Worm (Caenorhabditis elegans) whole organism, L1 larva: ENCODE data around the gene F49E10.2.

Experiments
- C34B4.2 ChIP-seq: sonication (generic microtip); optimal IDR thresholded peaks from 2 replicates; lab custom pipeline; 2017; ENCODE audit warnings: mild to moderate bottlenecking, missing genetic modification characterization, missing compliant biosample characterization
- F16B12.6 ChIP-seq: fragments of 150-350 bp; optimal IDR thresholded peaks from 2 replicates; lab custom pipeline; 2014; ENCODE audit warnings: missing biosample characterization, missing genetic modification characterization
- Y116A8C.19 ChIP-seq: sonication (generic microtip); optimal IDR thresholded peaks from 2 replicates; lab custom pipeline; 2016; ENCODE audit warnings: missing compliant biosample characterization, missing genetic modification characterization, borderline replicate concordance
- aly-2 ChIP-seq: fragments of 150-350 bp; optimal IDR thresholded peaks from 2 replicates; lab custom pipeline; 2014; ENCODE audit warnings: missing biosample characterization, missing genetic modification characterization
- ama-1 ChIP-seq: fragments of 150-350 bp; optimal IDR thresholded peaks from 2 replicates; lab custom pipeline; 2014
- blmp-1 ChIP-seq: fragments of 150-350 bp; optimal IDR thresholded peaks from 2 replicates; lab custom pipeline; 2014; ENCODE audit warnings: missing biosample characterization, missing genetic modification characterization
- ceh-63 ChIP-seq: fragments of 200-800 bp; sonication (Bioruptor generic); optimal IDR thresholded peaks from 2 replicates; lab custom pipeline; 2018; ENCODE audit warnings: mild to moderate bottlenecking, missing genetic modification characterization, missing compliant biosample characterization
- ceh-82 ChIP-seq, 3 experiments: fragments of 150-350 bp in 1 of 3; sonication (generic microtip) in 2 of 3; optimal IDR thresholded peaks; 2 replicates each; lab custom pipeline; 2014 to 2017; ENCODE audit warnings: missing biosample characterization in 3 of 3, missing genetic modification characterization in 3 of 3
- ceh-90 ChIP-seq: sonication (generic microtip); optimal IDR thresholded peaks from 2 replicates; lab custom pipeline; 2016; ENCODE audit warnings: missing genetic modification characterization, missing compliant biosample characterization
- ces-1 ChIP-seq: fragments of 150-350 bp; optimal IDR thresholded peaks from 2 replicates; lab custom pipeline; 2014; ENCODE audit warnings: missing biosample characterization, missing genetic modification reagents, missing genetic modification characterization
- dpl-1 ChIP-seq, 3 experiments: fragments of 150-350 bp in 2 of 3; sonication (generic microtip) in 1 of 3; optimal IDR thresholded peaks; 2 replicates each; lab custom pipeline; 2014 to 2017; ENCODE audit warnings: missing biosample characterization in 3 of 3, missing genetic modification characterization in 3 of 3, missing genetic modification reagents in 3 of 3
- efl-1 ChIP-seq, 4 experiments: fragments of 150-350 bp; optimal IDR thresholded peaks in 3 of 4; peaks in 1 of 4; 1 replicate in 1 of 4; 2 replicates in 3 of 4; lab custom pipeline; 2014; ENCODE audit warnings: missing biosample characterization in 2 of 4, missing genetic modification characterization in 2 of 4, missing genetic modification reagents in 2 of 4
- egl-27 ChIP-seq, 2 experiments: fragments of 150-350 bp in 1 of 2; sonication (generic microtip); optimal IDR thresholded peaks; 3 replicates each; lab custom pipeline; 2017 to 2018; ENCODE audit warnings: missing biosample characterization in 2 of 2, missing genetic modification characterization in 2 of 2, missing genetic modification reagents in 2 of 2
- elt-3 ChIP-seq, 6 experiments: fragments of 150-350 bp in 1 of 6; sonication (generic microtip); optimal IDR thresholded peaks; 2 replicates each; lab custom pipeline; 2017 to 2018; ENCODE audit warnings: missing biosample characterization in 6 of 6, missing genetic modification characterization in 6 of 6, inconsistent platforms in 1 of 6
- ets-5 ChIP-seq: fragments of 200-800 bp; sonication (Bioruptor generic); IDR thresholded peaks from 2 replicates; pipeline ENCODE4 v1.3.6; 2022; ENCODE audit warnings: missing genetic modification characterization, missing compliant biosample characterization
- fkh-8 ChIP-seq: sonication (generic microtip); optimal IDR thresholded peaks from 2 replicates; lab custom pipeline; 2016; ENCODE audit warnings: mild to moderate bottlenecking, missing genetic modification characterization, missing compliant biosample characterization
- fos-1 ChIP-seq: fragments of 150-350 bp; optimal IDR thresholded peaks from 2 replicates; lab custom pipeline; 2014; ENCODE audit warnings: missing biosample characterization, missing genetic modification characterization
- hlh-17 ChIP-seq: fragments of 200-800 bp; sonication (Bioruptor generic); optimal IDR thresholded peaks from 2 replicates; lab custom pipeline; 2018; ENCODE audit warnings: missing genetic modification characterization, mild to moderate bottlenecking, missing compliant biosample characterization, moderate library complexity, borderline replicate concordance
- isw-1 ChIP-seq: fragments of 200-800 bp; sonication (Bioruptor generic); IDR thresholded peaks from 2 replicates; pipeline ENCODE4 v1.3.6; 2022; ENCODE audit warnings: missing genetic modification characterization, missing compliant biosample characterization
- jun-1 ChIP-seq: fragments of 150-350 bp; optimal IDR thresholded peaks from 2 replicates; lab custom pipeline; 2014; ENCODE audit warnings: missing biosample characterization, missing genetic modification reagents, missing genetic modification characterization
- lin-15B ChIP-seq: fragments of 150-350 bp; sonication (generic microtip); optimal IDR thresholded peaks from 3 replicates; lab custom pipeline; 2014; ENCODE audit warnings: missing biosample characterization, missing genetic modification characterization
- lsy-2 ChIP-seq, 2 experiments: fragments of 150-350 bp; optimal IDR thresholded peaks; 2 replicates each; lab custom pipeline; 2014; ENCODE audit warnings: missing biosample characterization in 2 of 2, missing genetic modification characterization in 2 of 2
- mdl-1 ChIP-seq, 2 experiments: fragments of 150-350 bp; optimal IDR thresholded peaks; 2 replicates each; lab custom pipeline; 2014 to 2017; ENCODE audit warnings: missing biosample characterization in 2 of 2, missing genetic modification characterization in 2 of 2, inconsistent platforms in 1 of 2
- mep-1 ChIP-seq: fragments of 150-350 bp; optimal IDR thresholded peaks from 2 replicates; lab custom pipeline; 2014; ENCODE audit warnings: missing biosample characterization, missing genetic modification characterization
- nhr-12 ChIP-seq: sonication (generic microtip); optimal IDR thresholded peaks from 2 replicates; lab custom pipeline; 2017; ENCODE audit warnings: missing biosample characterization, missing genetic modification characterization
- nhr-28 ChIP-seq: fragments of 150-350 bp; optimal IDR thresholded peaks from 2 replicates; lab custom pipeline; 2014; ENCODE audit warnings: missing biosample characterization, missing genetic modification characterization
- nhr-77 ChIP-seq: fragments of 150-350 bp; optimal IDR thresholded peaks from 2 replicates; lab custom pipeline; 2014; ENCODE audit warnings: missing biosample characterization, missing genetic modification characterization
- nhr-84 ChIP-seq: sonication (generic microtip); optimal IDR thresholded peaks from 2 replicates; lab custom pipeline; 2017; ENCODE audit warnings: missing biosample characterization, missing genetic modification characterization
- nhr-90 ChIP-seq: sonication (generic microtip); optimal IDR thresholded peaks from 2 replicates; lab custom pipeline; 2016; ENCODE audit warnings: mild to moderate bottlenecking, missing genetic modification characterization, missing compliant biosample characterization; ENCODE audit not compliant: poor library complexity
- pqm-1 ChIP-seq: sonication (generic microtip); optimal IDR thresholded peaks from 3 replicates; lab custom pipeline; 2017; ENCODE audit warnings: missing biosample characterization, missing genetic modification characterization
- rnt-1 ChIP-seq: sonication (generic microtip); optimal IDR thresholded peaks from 2 replicates; lab custom pipeline; 2016; ENCODE audit warnings: mild to moderate bottlenecking, missing genetic modification characterization, moderate library complexity, missing compliant biosample characterization
- snpc-4 ChIP-seq: fragments of 150-350 bp; optimal IDR thresholded peaks from 2 replicates; lab custom pipeline; 2014; ENCODE audit warnings: missing biosample characterization, missing genetic modification characterization
- sox-4 ChIP-seq: sonication (generic microtip); optimal IDR thresholded peaks from 2 replicates; lab custom pipeline; 2016; ENCODE audit warnings: missing genetic modification characterization, missing compliant biosample characterization
- sptf-1 ChIP-seq: fragments of 150-350 bp; optimal IDR thresholded peaks from 2 replicates; lab custom pipeline; 2014; ENCODE audit warnings: missing biosample characterization, missing genetic modification characterization
- swsn-7 ChIP-seq: sonication (generic microtip); optimal IDR thresholded peaks from 2 replicates; lab custom pipeline; 2016; ENCODE audit warnings: missing genetic modification characterization, missing compliant biosample characterization
- unc-62 ChIP-seq: fragments of 150-350 bp; optimal IDR thresholded peaks from 2 replicates; lab custom pipeline; 2014; ENCODE audit warnings: missing biosample characterization, missing genetic modification reagents, missing genetic modification characterization
- unc-98 ChIP-seq: fragments of 200-800 bp; sonication (Bioruptor generic); IDR thresholded peaks from 2 replicates; pipeline ENCODE4 v1.3.6; 2022; ENCODE audit warnings: missing genetic modification characterization, missing compliant biosample characterization
- xbp-1 ChIP-seq: sonication (generic microtip); optimal IDR thresholded peaks from 2 replicates; lab custom pipeline; 2016; ENCODE audit warnings: missing genetic modification characterization, missing compliant biosample characterization
- zag-1 ChIP-seq: fragments of 150-350 bp; optimal IDR thresholded peaks from 2 replicates; lab custom pipeline; 2014; ENCODE audit warnings: missing biosample characterization, missing genetic modification characterization
- zip-4 ChIP-seq: fragments of 200-800 bp; sonication (Bioruptor generic); optimal IDR thresholded peaks from 2 replicates; lab custom pipeline; 2018; ENCODE audit warnings: mild to moderate bottlenecking, missing genetic modification characterization, moderate library complexity, missing compliant biosample characterization
- ztf-11 ChIP-seq, 2 experiments: sonication (generic microtip); optimal IDR thresholded peaks; 2 replicates each; lab custom pipeline; 2016 to 2017; ENCODE audit warnings: missing genetic modification characterization in 2 of 2, missing biosample characterization in 1 of 2, missing compliant biosample characterization in 1 of 2

Gene F49E10.2

ce11 chrX:5850472-5850871, 39.7 kb upstream of the F49E10.2 start (continued):
- TF ChIP-seq ama-1 (no peak), nhr-28 (tag; lab: Kevin White, UChicago) (no peak), F16B12.6 (tag; lab: Kevin White, UChicago) (no peak), ces-1 (GFP tag; lab: Kevin White, UChicago) (no peak), sox-4 (tag; lab: Kevin White, UChicago) (no peak), sptf-1 (tag; lab: Kevin White, UChicago) (no peak), ceh-63 (GFP tag; lab: Kevin White, UChicago) (no peak), lin-15B (tag; lab: Kevin White, UChicago) (no peak), xbp-1 (tag; lab: Kevin White, UChicago) (peak; percentile 2), unc-62 (GFP tag; lab: Kevin White, UChicago) (no peak), unc-98 (GFP tag; lab: Robert Waterston, UW) (no peak), aly-2 (tag; lab: Kevin White, UChicago) (no peak), nhr-84 (tag; lab: Kevin White, UChicago) (no peak), lsy-2 (tag; optimal IDR thresholded peaks at IDR 0.05; lab: Kevin White, UChicago) (no peak), isw-1 (GFP tag; lab: Robert Waterston, UW) (no peak), nhr-90 (tag; lab: Kevin White, UChicago) (no peak), hlh-17 (GFP tag; lab: Kevin White, UChicago) (no peak), pqm-1 (tag; lab: Kevin White, UChicago) (no peak), ztf-11 (tag; optimal IDR thresholded peaks at IDR 0.05; lab: Kevin White, UChicago) (no peak), ceh-82 (tag; optimal IDR thresholded peaks at IDR 0.05; lab: Kevin White, UChicago) (no peak), blmp-1 (tag; lab: Kevin White, UChicago) (no peak), nhr-12 (no peak), ceh-90 (tag; lab: Kevin White, UChicago) (no peak), ets-5 (no peak), jun-1 (tag; lab: Kevin White, UChicago) (no peak), mep-1 (tag; lab: Kevin White, UChicago) (no peak), fkh-8 (tag; lab: Kevin White, UChicago) (no peak), snpc-4 (peak; percentile 91), elt-3 (tag; optimal IDR thresholded peaks at IDR 0.05; lab: Kevin White, UChicago) (no peak), zip-4 (GFP tag; lab: Kevin White, UChicago) (no peak), dpl-1 (GFP tag; optimal IDR thresholded peaks at IDR 0.05; lab: Kevin White, UChicago) (no peak), mdl-1 (tag; optimal IDR thresholded peaks at IDR 0.05; lab: Kevin White, UChicago) (no peak), C34B4.2 (tag; lab: Kevin White, UChicago) (no peak), swsn-7 (tag; lab: Kevin White, UChicago) (no peak), egl-27 (tag; optimal IDR thresholded peaks at IDR 0.05; lab: Kevin White, UChicago) (no peak)

DNA sequence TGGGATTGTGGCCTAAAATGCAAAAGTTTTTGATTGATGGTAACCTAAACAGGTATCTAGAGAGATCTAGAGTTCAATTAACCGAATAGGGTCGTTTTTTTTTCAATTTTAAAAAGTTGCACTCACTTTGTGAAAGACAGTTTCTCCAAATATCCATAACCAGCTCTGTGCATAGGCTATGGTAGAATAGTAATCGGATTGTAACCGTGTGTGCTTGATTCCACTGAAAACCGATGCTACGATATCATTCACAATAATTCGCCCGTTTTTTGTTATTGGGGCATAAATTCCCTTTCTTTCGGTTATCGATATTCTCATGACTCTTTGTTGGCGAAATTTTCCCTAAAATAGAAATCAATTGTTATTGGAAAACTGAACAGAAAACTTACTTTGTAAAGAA, 38.1 kb upstream of the F49E10.2 start:
- TF ChIP-seq efl-1 (optimal IDR thresholded peaks at IDR 0.05; lab: Kevin White, UChicago) = no peak
- peak in 1 of 2 experiments; percentile 39 for TF ChIP-seq efl-1 (GFP tag; optimal IDR thresholded peaks at IDR 0.05 in 1 of 2; lab: Kevin White, UChicago)
- no peak for TF ChIP-seq nhr-77 (tag; lab: Kevin White, UChicago)

DNA sequence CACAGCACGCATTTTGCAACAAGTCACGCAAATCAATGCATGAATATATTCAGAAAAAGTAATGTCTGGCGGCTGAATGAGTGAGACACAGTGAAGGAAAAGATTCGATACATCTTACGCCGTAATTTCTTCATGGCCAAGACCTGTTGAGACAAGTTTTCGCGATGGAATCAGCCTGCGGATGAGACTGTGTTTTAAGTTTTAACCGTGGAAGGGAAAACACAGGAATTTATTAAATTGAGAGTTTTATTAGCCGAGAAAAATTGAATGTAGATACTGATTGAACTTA, 36.1 kb upstream of the F49E10.2 start, which contains the start of gene hog-1:
hog-1 (minus strand) TSS at position 101 of the 289 bp plus-strand sequence.
- TF ChIP-seq rnt-1 (tag; lab: Kevin White, UChicago) (no peak), ceh-63 (GFP tag; lab: Kevin White, UChicago) (no peak), fos-1 (no peak), Y116A8C.19 (no peak), lsy-2 (tag; optimal IDR thresholded peaks at IDR 0.05; lab: Kevin White, UChicago) (no peak), nhr-12 (no peak), dpl-1 (GFP tag; optimal IDR thresholded peaks at IDR 0.05; lab: Kevin White, UChicago) (no peak), hlh-17 (GFP tag; lab: Kevin White, UChicago) (no peak), zag-1 (tag; lab: Kevin White, UChicago) (no peak), sptf-1 (tag; lab: Kevin White, UChicago) (no peak), mep-1 (tag; lab: Kevin White, UChicago) (no peak)
